Fruit fly (Drosophila melanogaster) whole organism, embryonic: ENCODE measurements around the gene CG16775.

Experiments used
- Antp ChIP-seq: fragments of 200-800 bp; sonication (Bioruptor generic); optimal IDR thresholded peaks from 3 replicates; lab custom pipeline; 2016; ENCODE audit warnings: missing biosample characterization, missing genetic modification characterization
- BEAF-32 ChIP-seq: fragments of 200-800 bp; sonication (Bioruptor generic); optimal IDR thresholded peaks from 3 replicates; lab custom pipeline; 2017; ENCODE audit warnings: missing biosample characterization, missing genetic modification characterization, mild to moderate bottlenecking, moderate library complexity, missing genetic modification reagents
- Bgb ChIP-seq: fragments of 200-800 bp; sonication (Bioruptor generic); IDR thresholded peaks from 2 replicates; pipeline ENCODE4 v1.3.6; 2022; ENCODE audit warnings: missing biosample characterization, missing genetic modification characterization; ENCODE audit not compliant: partially characterized antibody
- CG10959 ChIP-seq: fragments of 200-800 bp; sonication (Bioruptor generic); IDR thresholded peaks from 2 replicates; pipeline ENCODE4 v1.3.6; 2022; ENCODE audit warnings: missing biosample characterization, missing genetic modification characterization
- CG14860 ChIP-seq: fragments of 200-800 bp; sonication (Bioruptor generic); IDR thresholded peaks from 3 replicates; pipeline ENCODE4 v1.3.6; 2022; ENCODE audit warnings: missing biosample characterization, missing genetic modification characterization; ENCODE audit not compliant: partially characterized antibody
- CG17361 ChIP-seq: fragments of 200-800 bp; sonication (Bioruptor generic); IDR thresholded peaks from 3 replicates; pipeline ENCODE4 v1.3.6; 2022; ENCODE audit warnings: missing biosample characterization, missing genetic modification characterization
- CG18599 ChIP-seq: fragments of 200-800 bp; sonication (Bioruptor generic); optimal IDR thresholded peaks from 3 replicates; lab custom pipeline; 2017; ENCODE audit warnings: missing biosample characterization, missing genetic modification characterization, mild to moderate bottlenecking, moderate library complexity, missing genetic modification reagents
- CG2129 ChIP-seq: fragments of 200-800 bp; sonication (Bioruptor generic); IDR thresholded peaks from 2 replicates; pipeline ENCODE4 v1.3.6; 2022; ENCODE audit warnings: missing biosample characterization, missing genetic modification characterization; ENCODE audit not compliant: partially characterized antibody
- CG32767 ChIP-seq: fragments of 200-800 bp; sonication (Bioruptor generic); IDR thresholded peaks from 2 replicates; pipeline ENCODE4 v1.3.6; 2022; ENCODE audit warnings: missing biosample characterization, missing genetic modification characterization
- CG34422 ChIP-seq: fragments of 200-800 bp; sonication (Bioruptor generic); IDR thresholded peaks from 3 replicates; pipeline ENCODE4 v1.3.6; 2022; ENCODE audit warnings: missing biosample characterization, missing genetic modification characterization
- CG42726 ChIP-seq: fragments of 200-800 bp; sonication (Bioruptor generic); IDR thresholded peaks from 2 replicates; pipeline ENCODE4 v1.3.6; 2022; ENCODE audit warnings: missing biosample characterization, missing genetic modification characterization; ENCODE audit not compliant: partially characterized antibody
- CG4328 ChIP-seq: fragments of 200-800 bp; sonication (Bioruptor generic); optimal IDR thresholded peaks from 3 replicates; lab custom pipeline; 2017; ENCODE audit warnings: missing biosample characterization, missing genetic modification reagents, missing genetic modification characterization
- CG4424 ChIP-seq: fragments of 200-800 bp; sonication (Bioruptor generic); optimal IDR thresholded peaks from 3 replicates; lab custom pipeline; 2016; ENCODE audit warnings: missing biosample characterization, missing genetic modification characterization
- CG4617 ChIP-seq: fragments of 200-800 bp; sonication (Bioruptor generic); optimal IDR thresholded peaks from 3 replicates; lab custom pipeline; 2016; ENCODE audit warnings: missing biosample characterization, missing genetic modification characterization, borderline replicate concordance
- CG4730 ChIP-seq: fragments of 200-800 bp; sonication (Bioruptor generic); IDR thresholded peaks from 2 replicates; pipeline ENCODE4 v1.3.6; 2022; ENCODE audit warnings: missing biosample characterization, missing genetic modification characterization
- CG5180 ChIP-seq: fragments of 200-800 bp; sonication (Bioruptor generic); optimal IDR thresholded peaks from 3 replicates; lab custom pipeline; 2017; ENCODE audit warnings: missing biosample characterization, missing genetic modification characterization, mild to moderate bottlenecking, moderate library complexity, missing genetic modification reagents
- CG5245 ChIP-seq: fragments of 200-800 bp; sonication (Bioruptor generic); optimal IDR thresholded peaks from 3 replicates; lab custom pipeline; 2016; ENCODE audit warnings: missing biosample characterization, missing genetic modification characterization
- CG6654 ChIP-seq: fragments of 200-800 bp; sonication (Bioruptor generic); optimal IDR thresholded peaks from 2 replicates; lab custom pipeline; 2017; ENCODE audit warnings: missing biosample characterization, mild to moderate bottlenecking, missing genetic modification characterization
- CG7357 ChIP-seq: fragments of 200-800 bp; sonication (Bioruptor generic); IDR thresholded peaks from 3 replicates; pipeline ENCODE4 v1.3.6; 2022; ENCODE audit warnings: missing biosample characterization, missing genetic modification characterization
- CG7372 ChIP-seq: fragments of 200-800 bp; sonication (Bioruptor generic); IDR thresholded peaks from 2 replicates; pipeline ENCODE4 v1.3.6; 2022; ENCODE audit warnings: missing biosample characterization, missing genetic modification characterization
- CG7556 ChIP-seq: fragments of 200-800 bp; sonication (Bioruptor generic); optimal IDR thresholded peaks from 2 replicates; lab custom pipeline; 2017; ENCODE audit warnings: missing biosample characterization, mild to moderate bottlenecking, missing genetic modification characterization
- CG8359 ChIP-seq: fragments of 200-800 bp; sonication (Bioruptor generic); optimal IDR thresholded peaks from 2 replicates; lab custom pipeline; 2017; ENCODE audit warnings: missing biosample characterization, mild to moderate bottlenecking, missing genetic modification characterization, borderline replicate concordance
- CG8924 ChIP-seq: fragments of 200-800 bp; optimal IDR thresholded peaks from 3 replicates; lab custom pipeline; 2019; ENCODE audit warnings: missing biosample characterization, mild to moderate bottlenecking, missing genetic modification characterization, moderate library complexity
- CG9817 ChIP-seq: fragments of 200-800 bp; sonication (Bioruptor generic); optimal IDR thresholded peaks from 2 replicates; lab custom pipeline; 2018; ENCODE audit warnings: missing biosample characterization, mild to moderate bottlenecking, missing genetic modification characterization, moderate library complexity
- Ets97D ChIP-seq: fragments of 200-800 bp; sonication (Bioruptor generic); optimal IDR thresholded peaks from 3 replicates; lab custom pipeline; 2016; ENCODE audit warnings: missing biosample characterization, missing genetic modification characterization
- Hmr ChIP-seq: fragments of 200-800 bp; sonication (Bioruptor generic); optimal IDR thresholded peaks from 3 replicates; lab custom pipeline; 2017; ENCODE audit warnings: mild to moderate bottlenecking, missing biosample characterization, missing genetic modification reagents, missing genetic modification characterization
- Max ChIP-seq: fragments of 200-800 bp; sonication (Bioruptor generic); optimal IDR thresholded peaks from 2 replicates; lab custom pipeline; 2016; ENCODE audit warnings: missing biosample characterization, mild to moderate bottlenecking, missing genetic modification characterization
- NC2β ChIP-seq: fragments of 200-800 bp; sonication (Bioruptor generic); optimal IDR thresholded peaks from 2 replicates; lab custom pipeline; 2016; ENCODE audit warnings: missing biosample characterization, missing genetic modification characterization
- Nf-YA ChIP-seq: fragments of 200-800 bp; sonication (Bioruptor generic); IDR thresholded peaks from 2 replicates; pipeline ENCODE4 v1.3.6; 2022; ENCODE audit warnings: missing biosample characterization, missing genetic modification characterization
- Rfx ChIP-seq: fragments of 200-800 bp; sonication (Bioruptor generic); IDR thresholded peaks from 2 replicates; pipeline ENCODE4 v1.3.6; 2022; ENCODE audit warnings: missing biosample characterization, missing genetic modification characterization
- Usf ChIP-seq: fragments of 200-800 bp; sonication (Bioruptor generic); optimal IDR thresholded peaks from 2 replicates; lab custom pipeline; 2017; ENCODE audit warnings: missing genotype, missing biosample characterization, missing genetic modification characterization
- Vsx1 ChIP-seq: fragments of 200-800 bp; sonication (Bioruptor generic); optimal IDR thresholded peaks from 2 replicates; lab custom pipeline; 2017; ENCODE audit warnings: missing biosample characterization, mild to moderate bottlenecking, missing genetic modification characterization, missing genetic modification reagents
- Xrp1 ChIP-seq: fragments of 200-800 bp; sonication (Bioruptor generic); IDR thresholded peaks from 2 replicates; pipeline ENCODE4 v1.3.6; 2022; ENCODE audit warnings: missing biosample characterization, missing genetic modification characterization
- ap ChIP-seq: fragments of 200-800 bp; sonication (Bioruptor generic); IDR thresholded peaks from 2 replicates; pipeline ENCODE4 v1.3.6; 2022; ENCODE audit warnings: missing biosample characterization, missing genetic modification characterization
- cato ChIP-seq: fragments of 200-800 bp; sonication (Bioruptor generic); optimal IDR thresholded peaks from 2 replicates; lab custom pipeline; 2016; ENCODE audit warnings: missing biosample characterization, missing genetic modification characterization, borderline replicate concordance
- gsb-n ChIP-seq: fragments of 200-800 bp; sonication (Bioruptor generic); optimal IDR thresholded peaks from 3 replicates; lab custom pipeline; 2018; ENCODE audit warnings: missing biosample characterization, mild to moderate bottlenecking, missing genetic modification characterization
- gt ChIP-seq: fragments of 200-800 bp; sonication (Bioruptor generic); IDR thresholded peaks from 2 replicates; pipeline ENCODE4 v1.3.6; 2022; ENCODE audit warnings: missing biosample characterization, missing genetic modification characterization
- jumu ChIP-seq: fragments of 200-800 bp; sonication (Bioruptor generic); optimal IDR thresholded peaks from 3 replicates; lab custom pipeline; 2016; ENCODE audit warnings: missing biosample characterization, missing genetic modification characterization
- peb ChIP-seq: fragments of 200-800 bp; sonication (Bioruptor generic); IDR thresholded peaks from 2 replicates; pipeline ENCODE4 v1.3.6; 2022; ENCODE audit warnings: missing biosample characterization, missing genetic modification characterization
- pfk ChIP-seq: fragments of 200-800 bp; sonication (Bioruptor generic); optimal IDR thresholded peaks from 2 replicates; lab custom pipeline; 2018; ENCODE audit warnings: missing biosample characterization, mild to moderate bottlenecking, missing genetic modification characterization, moderate library complexity
- salm ChIP-seq: fragments of 200-800 bp; sonication (Bioruptor generic); optimal IDR thresholded peaks from 2 replicates; lab custom pipeline; 2018; ENCODE audit warnings: missing biosample characterization, mild to moderate bottlenecking, missing genetic modification characterization
- schlank ChIP-seq: fragments of 200-800 bp; sonication (Bioruptor generic); optimal IDR thresholded peaks from 2 replicates; lab custom pipeline; 2018; ENCODE audit warnings: missing biosample characterization, mild to moderate bottlenecking, missing genetic modification characterization
- seq ChIP-seq: fragments of 200-800 bp; sonication (Bioruptor generic); IDR thresholded peaks from 2 replicates; pipeline ENCODE4 v1.3.6; 2022; ENCODE audit warnings: missing biosample characterization, missing genetic modification characterization
- sqz ChIP-seq: fragments of 200-800 bp; sonication (Bioruptor generic); optimal IDR thresholded peaks from 3 replicates; lab custom pipeline; 2018; ENCODE audit warnings: missing biosample characterization, mild to moderate bottlenecking, missing genetic modification characterization
- sr ChIP-seq: fragments of 200-800 bp; sonication (Bioruptor generic); IDR thresholded peaks from 3 replicates; pipeline ENCODE4 v1.3.6; 2022; ENCODE audit warnings: missing biosample characterization, missing genetic modification characterization
- trh ChIP-seq: fragments of 200-800 bp; sonication (Bioruptor generic); optimal IDR thresholded peaks from 2 replicates; lab custom pipeline; 2016; ENCODE audit warnings: missing biosample characterization, missing genetic modification characterization
- ttk ChIP-seq: fragments of 200-800 bp; sonication (Bioruptor generic); IDR thresholded peaks from 2 replicates; pipeline ENCODE4 v2.1.2; 2022; ENCODE audit warnings: missing biosample characterization, missing genetic modification characterization
- unc-4 ChIP-seq: fragments of 200-800 bp; sonication (Bioruptor generic); IDR thresholded peaks from 2 replicates; pipeline ENCODE4 v1.3.6; 2022; ENCODE audit warnings: missing biosample characterization, missing genetic modification characterization; ENCODE audit not compliant: partially characterized antibody

CG16775 gene

DNA sequence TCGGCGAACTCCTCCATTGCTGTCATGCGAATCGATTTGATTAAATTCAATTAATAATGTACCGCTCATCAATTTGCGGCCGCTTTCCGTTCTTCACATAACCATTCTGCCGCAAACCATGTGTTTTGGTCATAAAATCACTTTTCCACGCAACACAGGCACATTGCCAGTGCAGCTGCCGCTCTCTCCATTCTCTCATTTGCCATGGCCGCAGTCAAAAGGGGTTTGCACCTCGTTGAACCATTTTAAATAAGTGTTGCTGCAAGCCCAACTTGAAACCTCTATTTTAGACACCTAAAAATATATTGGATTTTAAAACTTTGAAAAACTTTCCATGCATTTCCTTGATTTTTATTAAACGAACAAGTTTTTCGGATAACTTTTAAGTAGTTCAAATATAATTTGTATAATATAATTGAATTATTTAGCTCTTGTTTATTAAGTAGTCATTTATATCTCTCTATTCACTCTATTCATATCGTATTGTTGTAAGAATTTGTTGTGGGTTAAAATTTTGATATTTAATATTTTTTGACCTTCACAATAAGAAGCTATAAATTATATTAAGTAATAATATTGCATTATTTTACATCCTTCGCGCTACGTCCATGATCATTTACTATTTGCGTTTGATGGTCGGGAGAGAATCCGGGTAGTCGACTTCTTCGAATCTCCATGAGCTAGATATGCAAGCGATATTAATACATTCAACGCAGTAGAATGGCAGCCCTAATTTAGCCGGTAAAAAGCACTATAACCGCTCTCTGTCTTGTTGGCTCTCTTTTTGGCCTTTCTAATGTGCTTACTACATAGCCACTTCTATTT is 29.6 kb downstream of the CG16775 start, which contains the start of gene CG5535 (continued):
- TF ChIP-seq Vsx1 (GFP tag; lab: Kevin White, UChicago): peak; percentile 34
- TF ChIP-seq CG10959: peak; percentile 49; the same call in 1 of the 2 replicates
- peak; percentile 90 for TF ChIP-seq CG8924 (tag; lab: Kevin White, UChicago)
- TF ChIP-seq CG7357 (GFP tag; lab: Robert Waterston, UW): peak; percentile 53; the same call in 2 of the 3 replicates
- peak; percentile 29; the same call in 1 of the 2 replicates for TF ChIP-seq Nf-YA (GFP tag; lab: Robert Waterston, UW)
- TF ChIP-seq CG34422 (GFP tag; lab: Robert Waterston, UW): peak; percentile 62
- peak; percentile 26 for TF ChIP-seq CG6654 (GFP tag; lab: Kevin White, UChicago)
- peak; percentile 66 for TF ChIP-seq CG5245
- no peak for TF ChIP-seq CG2129 (GFP tag; lab: Robert Waterston, UW)
- TF ChIP-seq Ets97D (GFP tag; lab: Kevin White, UChicago): no peak
- no peak for TF ChIP-seq unc-4 (GFP tag; lab: Robert Waterston, UW)
- no peak for TF ChIP-seq pfk (GFP tag; lab: Kevin White, UChicago)
- TF ChIP-seq cato (GFP tag; lab: Kevin White, UChicago): peak; percentile 69
- TF ChIP-seq CG42726 (GFP tag; lab: Robert Waterston, UW): no peak
- TF ChIP-seq ttk (GFP tag; lab: Robert Waterston, UW): peak; percentile 54
- TF ChIP-seq trh (GFP tag; lab: Kevin White, UChicago): peak; percentile 49
- TF ChIP-seq Antp (GFP tag; lab: Kevin White, UChicago): peak; percentile 73
- TF ChIP-seq Usf (GFP tag; lab: Kevin White, UChicago): peak; percentile 80
- TF ChIP-seq CG5180: peak; percentile 65
- TF ChIP-seq sr (GFP tag; lab: Robert Waterston, UW): no peak
- TF ChIP-seq sqz (GFP tag; lab: Kevin White, UChicago): no peak
- peak; percentile 52; the same call in 1 of the 2 replicates for TF ChIP-seq CG7372
- TF ChIP-seq seq (GFP tag; lab: Robert Waterston, UW): peak; percentile 49
- TF ChIP-seq Max (GFP tag; lab: Kevin White, UChicago): peak; percentile 48
- peak; percentile 58 for TF ChIP-seq NC2β
- TF ChIP-seq ap (GFP tag; lab: Robert Waterston, UW): peak; percentile 39; the same call in 1 of the 2 replicates
- peak; percentile 78 for TF ChIP-seq CG18599 (GFP tag; lab: Kevin White, UChicago)
- peak; percentile 73 for TF ChIP-seq CG4328 (GFP tag; lab: Kevin White, UChicago)
- peak; percentile 48 for TF ChIP-seq CG8359 (GFP tag; lab: Kevin White, UChicago)
- TF ChIP-seq Rfx: peak; percentile 88
- TF ChIP-seq CG32767 (GFP tag; lab: Robert Waterston, UW): 0 out of 2 replicates have a peak, but pooled peaks have one; percentile 15
- TF ChIP-seq CG9817: peak; percentile 49
- TF ChIP-seq Bgb (GFP tag; lab: Robert Waterston, UW): no peak
- TF ChIP-seq schlank (tag; lab: Kevin White, UChicago): peak; percentile 65
- peak; percentile 7 for TF ChIP-seq CG4617 (GFP tag; lab: Kevin White, UChicago)
- TF ChIP-seq CG4730: peak; percentile 44
- TF ChIP-seq CG17361: peak; percentile 99
- 0 out of 2 replicates have a peak, but pooled peaks have one; percentile 39 for TF ChIP-seq peb (GFP tag; lab: Robert Waterston, UW)
- no peak for TF ChIP-seq BEAF-32
- TF ChIP-seq jumu (GFP tag; lab: Kevin White, UChicago): peak; percentile 51
- peak; percentile 63 for TF ChIP-seq Xrp1 (GFP tag; lab: Robert Waterston, UW)
- TF ChIP-seq salm (tag; lab: Kevin White, UChicago): peak; percentile 60
- peak; percentile 97 for TF ChIP-seq CG7556
- no peak for TF ChIP-seq CG14860 (GFP tag; lab: Robert Waterston, UW)
- peak; percentile 86 for TF ChIP-seq CG4424 (GFP tag; lab: Kevin White, UChicago)
- TF ChIP-seq gt (GFP tag; lab: Robert Waterston, UW): no peak; the same call in 1 of the 2 replicates
- peak; percentile 81 for TF ChIP-seq Hmr (GFP tag; lab: Kevin White, UChicago)
- TF ChIP-seq gsb-n (tag; lab: Kevin White, UChicago): peak; percentile 59
